ENCODE assay signal across 1 worm cellular context in genomic region chrV:10023062-10023536, ce11.
A peak's percentile ranks its signal among the peaks of the same experiment; 100 is the strongest.
TF ChIP-seq lines count a peak whose summit lies in the region.

No protein-coding gene starts in this region.

TF ChIP-seq in whole organism, young adult, 124 proteins besides CTCF, POLR2A, EP300 and RAD21 (continued from another document):
- TF ChIP-seq ama-1 (optimal IDR thresholded peaks at IDR 0.05; lab: Kevin White, UChicago), result no peak
- TF ChIP-seq ama-1 (GFP tag; optimal IDR thresholded peaks at IDR 0.05; lab: Kevin White, UChicago), result peak; percentile 33 to 73
- TF ChIP-seq tbx-9 (tag; optimal IDR thresholded peaks at IDR 0.05; lab: Kevin White, UChicago; ENCODE audit: borderline replicate concordance), result no peak
- TF ChIP-seq aptf-3 (GFP tag; IDR thresholded peaks at IDR 0.05; lab: Robert Waterston, UW), result no peak
- TF ChIP-seq dpff-1 (tag; optimal IDR thresholded peaks at IDR 0.05; lab: Kevin White, UChicago), result no peak
- no peak for TF ChIP-seq ccch-3 (GFP tag; optimal IDR thresholded peaks at IDR 0.05; lab: Kevin White, UChicago)
- TF ChIP-seq mxl-1 (tag; optimal IDR thresholded peaks at IDR 0.05; lab: Kevin White, UChicago), result no peak
- no peak for TF ChIP-seq mes-4 (tag; optimal IDR thresholded peaks at IDR 0.05; lab: Kevin White, UChicago)
- TF ChIP-seq rec-8 (tag; optimal IDR thresholded peaks at IDR 0.05; lab: Kevin White, UChicago), result peak in 1 of 2 experiments; percentile 61
- TF ChIP-seq let-607 (tag; optimal IDR thresholded peaks at IDR 0.05; lab: Kevin White, UChicago), result no peak
- no peak for TF ChIP-seq Y56A3A.18 (GFP tag; IDR thresholded peaks at IDR 0.05; lab: Robert Waterston, UW)
- peak; percentile 88 for TF ChIP-seq snpc-1.3 (tag; optimal IDR thresholded peaks at IDR 0.05; lab: Kevin White, UChicago; ENCODE audit: insufficient read depth)
- no peak for TF ChIP-seq attf-3 (GFP tag; conservative IDR thresholded peaks at IDR 0.05; lab: Robert Waterston, UW)
- TF ChIP-seq tbp1 (GFP tag; optimal IDR thresholded peaks at IDR 0.05; lab: Kevin White, UChicago), result peak; percentile 55
- no peak for TF ChIP-seq ztf-6 (GFP tag; IDR thresholded peaks at IDR 0.05; lab: Robert Waterston, UW)
- peak; percentile 49 for TF ChIP-seq lin-54 (GFP tag; optimal IDR thresholded peaks at IDR 0.05; lab: Kevin White, UChicago)
- TF ChIP-seq ztf-18 (tag; optimal IDR thresholded peaks at IDR 0.05; lab: Kevin White, UChicago), result no peak
- peak; percentile 23 for TF ChIP-seq lsl-1 (GFP tag; optimal IDR thresholded peaks at IDR 0.05; lab: Kevin White, UChicago)
- TF ChIP-seq egrh-3 (GFP tag; IDR thresholded peaks at IDR 0.05; lab: Robert Waterston, UW), result no peak
- no peak for TF ChIP-seq sptf-2 (GFP tag; optimal IDR thresholded peaks at IDR 0.05; lab: Kevin White, UChicago)
- TF ChIP-seq snpc-3.4 (tag; optimal IDR thresholded peaks at IDR 0.05; lab: Kevin White, UChicago), result peak; percentile 84
- no peak for TF ChIP-seq aptf-2 (GFP tag; conservative IDR thresholded peaks at IDR 0.05; lab: Robert Waterston, UW)
- TF ChIP-seq ztf-3 (GFP tag; optimal IDR thresholded peaks at IDR 0.05; lab: Kevin White, UChicago), result no peak
- no peak for TF ChIP-seq madf-10 (tag; optimal IDR thresholded peaks at IDR 0.05; lab: Kevin White, UChicago)
- TF ChIP-seq nhr-80 (tag; optimal IDR thresholded peaks at IDR 0.05; lab: Kevin White, UChicago), result no peak
- no peak for TF ChIP-seq ekl-4 (GFP tag; IDR thresholded peaks at IDR 0.05; lab: Robert Waterston, UW)
- no peak for TF ChIP-seq zfh-2 (GFP tag; conservative IDR thresholded peaks at IDR 0.05; lab: Robert Waterston, UW)
- no peak; the same call in 1 of the 2 replicates for TF ChIP-seq madf-8 (GFP tag; conservative IDR thresholded peaks at IDR 0.05; lab: Robert Waterston, UW)
- no peak for TF ChIP-seq egl-44 (GFP tag; IDR thresholded peaks at IDR 0.05; lab: Robert Waterston, UW)
- no peak for TF ChIP-seq lin-40 (tag; optimal IDR thresholded peaks at IDR 0.05; lab: Kevin White, UChicago)
- no peak for TF ChIP-seq madf-6 (GFP tag; IDR thresholded peaks at IDR 0.05; lab: Robert Waterston, UW)
- TF ChIP-seq nhr-90 (tag; optimal IDR thresholded peaks at IDR 0.05; lab: Kevin White, UChicago), result no peak
- no peak for TF ChIP-seq bed-2 (GFP tag; IDR thresholded peaks at IDR 0.05; lab: Robert Waterston, UW)
- no peak for TF ChIP-seq nhr-179 (tag; optimal IDR thresholded peaks at IDR 0.05; lab: Kevin White, UChicago)
- TF ChIP-seq chd-7 (tag; optimal IDR thresholded peaks at IDR 0.05; lab: Kevin White, UChicago), result no peak
- TF ChIP-seq attf-6 (GFP tag; IDR thresholded peaks at IDR 0.05; lab: Robert Waterston, UW), result peak; percentile 78; the same call in 1 of the 2 replicates
- no peak for TF ChIP-seq mcd-1 (GFP tag; IDR thresholded peaks at IDR 0.05; lab: Robert Waterston, UW)
- TF ChIP-seq hlh-26 (GFP tag; conservative IDR thresholded peaks at IDR 0.05; lab: Robert Waterston, UW), result no peak
- no peak for TF ChIP-seq mel-28 (tag; optimal IDR thresholded peaks at IDR 0.05; lab: Kevin White, UChicago; ENCODE audit: borderline replicate concordance)
- TF ChIP-seq snpc-1.1 (tag; optimal IDR thresholded peaks at IDR 0.05; lab: Kevin White, UChicago; ENCODE audit: insufficient read depth), result peak; percentile 78
- no peak for TF ChIP-seq rpc-1 (optimal IDR thresholded peaks at IDR 0.05; lab: Kevin White, UChicago)
- TF ChIP-seq rpc-1 (tag; optimal IDR thresholded peaks at IDR 0.05; lab: Kevin White, UChicago), result peak; percentile 12
- no peak for TF ChIP-seq nfya-1 (tag; optimal IDR thresholded peaks at IDR 0.05; lab: Kevin White, UChicago; ENCODE audit: borderline replicate concordance, insufficient read depth)
- no peak for TF ChIP-seq hmg-20 (GFP tag; IDR thresholded peaks at IDR 0.05; lab: Robert Waterston, UW)
- TF ChIP-seq hlh-12 (tag; optimal IDR thresholded peaks at IDR 0.05; lab: Kevin White, UChicago), result no peak
- no peak for TF ChIP-seq lir-1 (GFP tag; conservative IDR thresholded peaks at IDR 0.05; lab: Robert Waterston, UW)
- no peak for TF ChIP-seq fkh-3 (tag; optimal IDR thresholded peaks at IDR 0.05; lab: Kevin White, UChicago)
- no peak for TF ChIP-seq pha-4 (tag; optimal IDR thresholded peaks at IDR 0.05; lab: Kevin White, UChicago)
- 0 out of 2 replicates have a peak, but pooled peaks have one; percentile 28 for TF ChIP-seq lin-26 (GFP tag; IDR thresholded peaks at IDR 0.05; lab: Robert Waterston, UW)
- TF ChIP-seq somi-1 (GFP tag; optimal IDR thresholded peaks at IDR 0.05; lab: Kevin White, UChicago), result no peak
